Fruit fly (Drosophila melanogaster) whole organism, embryonic: ENCODE measurements around the gene CG2898.

Source experiments
- BEAF-32 ChIP-seq: fragments of 200-800 bp; sonication (Bioruptor generic); optimal IDR thresholded peaks from 3 replicates; lab custom pipeline; 2017; ENCODE audit warnings: missing biosample characterization, missing genetic modification characterization, mild to moderate bottlenecking, moderate library complexity, missing genetic modification reagents
- CG10431 ChIP-seq: fragments of 200-800 bp; sonication (Bioruptor generic); optimal IDR thresholded peaks from 3 replicates; lab custom pipeline; 2018; ENCODE audit warnings: missing biosample characterization, mild to moderate bottlenecking, missing genetic modification characterization
- CG10979 ChIP-seq: fragments of 200-800 bp; sonication (Bioruptor generic); optimal IDR thresholded peaks from 2 replicates; lab custom pipeline; 2018; ENCODE audit warnings: missing biosample characterization, mild to moderate bottlenecking, missing genetic modification characterization, moderate library complexity
- CG11560 ChIP-seq: fragments of 200-800 bp; sonication (Bioruptor generic); IDR thresholded peaks from 3 replicates; pipeline ENCODE4 v1.3.6; 2022; ENCODE audit warnings: missing biosample characterization, missing genetic modification characterization
- CG11696 ChIP-seq: fragments of 200-800 bp; sonication (Bioruptor generic); IDR thresholded peaks from 2 replicates; pipeline ENCODE4 v1.3.6; 2022; ENCODE audit warnings: missing biosample characterization, missing genetic modification characterization
- CG12104 ChIP-seq: fragments of 200-800 bp; sonication (Bioruptor generic); optimal IDR thresholded peaks from 3 replicates; lab custom pipeline; 2016; ENCODE audit warnings: missing biosample characterization, missing genetic modification characterization
- CG14441 ChIP-seq: fragments of 200-800 bp; sonication (Bioruptor generic); IDR thresholded peaks from 2 replicates; pipeline ENCODE4 v1.3.6; 2022; ENCODE audit warnings: missing biosample characterization, missing genetic modification characterization
- CG14860 ChIP-seq: fragments of 200-800 bp; sonication (Bioruptor generic); IDR thresholded peaks from 3 replicates; pipeline ENCODE4 v1.3.6; 2022; ENCODE audit warnings: missing biosample characterization, missing genetic modification characterization; ENCODE audit not compliant: partially characterized antibody
- CG1603 ChIP-seq: fragments of 200-800 bp; sonication (Bioruptor generic); optimal IDR thresholded peaks from 2 replicates; lab custom pipeline; 2019; ENCODE audit warnings: missing biosample characterization, mild to moderate bottlenecking, missing genetic modification characterization, moderate library complexity
- CG2202 ChIP-seq: fragments of 200-800 bp; sonication (Bioruptor generic); optimal IDR thresholded peaks from 2 replicates; lab custom pipeline; 2018; ENCODE audit warnings: missing biosample characterization, mild to moderate bottlenecking, missing genetic modification characterization
- CG30403 ChIP-seq: fragments of 200-800 bp; sonication (Bioruptor generic); optimal IDR thresholded peaks from 3 replicates; lab custom pipeline; 2016; ENCODE audit warnings: missing biosample characterization, missing genetic modification characterization
- CG3163 ChIP-seq: fragments of 200-800 bp; sonication (Bioruptor generic); optimal IDR thresholded peaks from 3 replicates; lab custom pipeline; 2016; ENCODE audit warnings: missing biosample characterization, missing genetic modification characterization
- CG33557 ChIP-seq: fragments of 200-800 bp; sonication (Bioruptor generic); optimal IDR thresholded peaks from 2 replicates; lab custom pipeline; 2019; ENCODE audit warnings: missing biosample characterization, mild to moderate bottlenecking, missing genetic modification characterization, moderate library complexity
- CG34422 ChIP-seq: fragments of 200-800 bp; sonication (Bioruptor generic); IDR thresholded peaks from 3 replicates; pipeline ENCODE4 v1.3.6; 2022; ENCODE audit warnings: missing biosample characterization, missing genetic modification characterization
- CG4617 ChIP-seq: fragments of 200-800 bp; sonication (Bioruptor generic); optimal IDR thresholded peaks from 3 replicates; lab custom pipeline; 2016; ENCODE audit warnings: missing biosample characterization, missing genetic modification characterization, borderline replicate concordance
- CG7963 ChIP-seq: fragments of 200-800 bp; sonication (Bioruptor generic); IDR thresholded peaks from 3 replicates; pipeline ENCODE4 v1.3.6; 2022; ENCODE audit warnings: missing biosample characterization, missing genetic modification characterization; ENCODE audit not compliant: partially characterized antibody
- CG7987 ChIP-seq: fragments of 200-800 bp; sonication (Bioruptor generic); optimal IDR thresholded peaks from 2 replicates; lab custom pipeline; 2018; ENCODE audit warnings: missing biosample characterization, mild to moderate bottlenecking, missing genetic modification characterization, moderate library complexity
- CrebB ChIP-seq: fragments of 200-800 bp; sonication (Bioruptor generic); optimal IDR thresholded peaks from 3 replicates; lab custom pipeline; 2018; ENCODE audit warnings: missing biosample characterization, mild to moderate bottlenecking, missing genetic modification characterization
- Dad ChIP-seq: fragments of 200-800 bp; sonication (Bioruptor generic); optimal IDR thresholded peaks from 3 replicates; lab custom pipeline; 2016; ENCODE audit warnings: missing biosample characterization, missing genetic modification characterization
- Dfd ChIP-seq, 2 experiments: fragments of >200 bp; optimal IDR thresholded peaks; 2 replicates each; lab custom pipeline; 2017; ENCODE audit warnings: missing biosample characterization in 2 of 2, missing genetic modification characterization in 2 of 2
- Dll ChIP-seq: fragments of 200-800 bp; sonication (Bioruptor generic); IDR thresholded peaks from 4 replicates; pipeline ENCODE4 v1.3.6; 2022; ENCODE audit warnings: missing biosample characterization, missing genetic modification characterization; ENCODE audit not compliant: partially characterized antibody
- ERR ChIP-seq: fragments of 200-800 bp; sonication (Bioruptor generic); optimal IDR thresholded peaks from 2 replicates; lab custom pipeline; 2016; ENCODE audit warnings: missing biosample characterization, missing genetic modification characterization
- Fer2 ChIP-seq: fragments of 200-800 bp; sonication (Bioruptor generic); optimal IDR thresholded peaks from 2 replicates; lab custom pipeline; 2018; ENCODE audit warnings: missing biosample characterization, mild to moderate bottlenecking, missing genetic modification characterization, moderate library complexity
- Fer3 ChIP-seq: fragments of 200-800 bp; sonication (Bioruptor generic); optimal IDR thresholded peaks from 2 replicates; lab custom pipeline; 2018; ENCODE audit warnings: missing biosample characterization, mild to moderate bottlenecking, missing genetic modification characterization, moderate library complexity
- HLH3B ChIP-seq: fragments of 200-800 bp; sonication (Bioruptor generic); IDR thresholded peaks from 2 replicates; pipeline ENCODE4 v1.3.6; 2022; ENCODE audit warnings: missing biosample characterization, missing genetic modification characterization
- Lhr ChIP-seq: fragments of 200-800 bp; sonication (Bioruptor generic); optimal IDR thresholded peaks from 3 replicates; lab custom pipeline; 2017; ENCODE audit warnings: mild to moderate bottlenecking, missing biosample characterization, missing genetic modification reagents, missing genetic modification characterization
- Lim3 ChIP-seq: fragments of 200-800 bp; sonication (Bioruptor generic); IDR thresholded peaks from 2 replicates; pipeline ENCODE4 v1.3.6; 2022; ENCODE audit warnings: missing biosample characterization, missing genetic modification characterization
- Neu2 ChIP-seq: fragments of 200-800 bp; sonication (Bioruptor generic); optimal IDR thresholded peaks from 3 replicates; lab custom pipeline; 2016; ENCODE audit warnings: missing biosample characterization, missing genetic modification characterization, borderline replicate concordance
- Opbp ChIP-seq: fragments of 200-800 bp; sonication (Bioruptor generic); IDR thresholded peaks from 3 replicates; pipeline ENCODE4 v1.3.6; 2022; ENCODE audit warnings: missing biosample characterization, missing genetic modification characterization; ENCODE audit not compliant: partially characterized antibody
- Six4 ChIP-seq: fragments of 200-800 bp; sonication (Bioruptor generic); optimal IDR thresholded peaks from 2 replicates; lab custom pipeline; 2016; ENCODE audit warnings: missing biosample characterization, missing genetic modification characterization
- Sox102F ChIP-seq: fragments of 200-800 bp; sonication (Bioruptor generic); optimal IDR thresholded peaks from 2 replicates; lab custom pipeline; 2018; ENCODE audit warnings: missing biosample characterization, mild to moderate bottlenecking, missing genetic modification characterization, moderate library complexity
- Vsx1 ChIP-seq: fragments of 200-800 bp; sonication (Bioruptor generic); optimal IDR thresholded peaks from 2 replicates; lab custom pipeline; 2017; ENCODE audit warnings: missing biosample characterization, mild to moderate bottlenecking, missing genetic modification characterization, missing genetic modification reagents
- az2 ChIP-seq: fragments of 200-800 bp; sonication (Bioruptor generic); optimal IDR thresholded peaks from 3 replicates; lab custom pipeline; 2016; ENCODE audit warnings: missing biosample characterization, missing genetic modification characterization
- bbx ChIP-seq: fragments of 200-800 bp; sonication (Bioruptor generic); IDR thresholded peaks from 2 replicates; pipeline ENCODE4 v1.3.6; 2022; ENCODE audit warnings: missing biosample characterization, missing genetic modification characterization; ENCODE audit not compliant: partially characterized antibody
- bowl ChIP-seq: fragments of 200-800 bp; sonication (Bioruptor generic); IDR thresholded peaks from 2 replicates; pipeline ENCODE4 v1.3.6; 2022; ENCODE audit warnings: missing biosample characterization, missing genetic modification characterization
- cas ChIP-seq: fragments of 200-800 bp; sonication (Bioruptor generic); IDR thresholded peaks from 2 replicates; pipeline ENCODE4 v1.3.6; 2022; ENCODE audit warnings: missing biosample characterization, missing genetic modification characterization
- ci ChIP-seq: fragments of 200-800 bp; sonication (Bioruptor generic); IDR thresholded peaks from 3 replicates; pipeline ENCODE4 v1.3.6; 2022; ENCODE audit warnings: missing biosample characterization, missing genetic modification characterization
- corto ChIP-seq: fragments of 200-800 bp; sonication (Bioruptor generic); optimal IDR thresholded peaks from 2 replicates; lab custom pipeline; 2016; ENCODE audit warnings: missing biosample characterization, mild to moderate bottlenecking, missing genetic modification characterization, moderate library complexity
- dimm ChIP-seq: fragments of 200-800 bp; sonication (Bioruptor generic); IDR thresholded peaks from 2 replicates; pipeline ENCODE4 v1.3.6; 2022; ENCODE audit warnings: missing biosample characterization, missing genetic modification characterization
- hbn ChIP-seq: fragments of 200-800 bp; sonication (Bioruptor generic); IDR thresholded peaks from 2 replicates; pipeline ENCODE4 v1.3.6; 2022; ENCODE audit warnings: missing biosample characterization, missing genetic modification characterization; ENCODE audit not compliant: partially characterized antibody
- lov ChIP-seq, 2 experiments: fragments of 200-800 bp in 1 of 2; fragments of >200 bp in 1 of 2; sonication (Bioruptor generic) in 1 of 2; IDR thresholded peaks in 1 of 2; optimal IDR thresholded peaks in 1 of 2; 2 replicates in 1 of 2; 3 replicates in 1 of 2; pipeline versions ENCODE4 v1.3.6 to Lab custom; 2017 to 2022; ENCODE audit warnings: missing biosample characterization in 1 of 2, missing genetic modification characterization in 1 of 2
- mam ChIP-seq: fragments of 200-800 bp; sonication (Bioruptor generic); optimal IDR thresholded peaks from 3 replicates; lab custom pipeline; 2016; ENCODE audit warnings: missing biosample characterization, missing genetic modification characterization
- nerfin-1 ChIP-seq: fragments of 200-800 bp; sonication (Bioruptor generic); optimal IDR thresholded peaks from 3 replicates; lab custom pipeline; 2019; ENCODE audit warnings: missing biosample characterization, mild to moderate bottlenecking, missing genetic modification characterization, moderate library complexity
- oc ChIP-seq: fragments of 200-800 bp; sonication (Bioruptor generic); optimal IDR thresholded peaks from 2 replicates; lab custom pipeline; 2018; ENCODE audit warnings: missing biosample characterization, mild to moderate bottlenecking, missing genetic modification characterization, moderate library complexity
- onecut ChIP-seq: fragments of 200-800 bp; sonication (Bioruptor generic); IDR thresholded peaks from 2 replicates; pipeline ENCODE4 v1.3.6; 2022; ENCODE audit warnings: missing biosample characterization, missing genetic modification characterization
- psq ChIP-seq: fragments of 200-800 bp; sonication (Bioruptor generic); optimal IDR thresholded peaks from 2 replicates; lab custom pipeline; 2017; ENCODE audit warnings: missing biosample characterization, missing genetic modification characterization
- sens ChIP-seq: fragments of 200-800 bp; sonication (Bioruptor generic); peaks from one replicate; lab custom pipeline; 2016; ENCODE audit warnings: missing biosample characterization, missing genetic modification characterization
- slbo ChIP-seq: fragments of 200-800 bp; sonication (Bioruptor generic); IDR thresholded peaks from 2 replicates; pipeline ENCODE4 v1.3.6; 2022; ENCODE audit warnings: missing biosample characterization, missing genetic modification characterization
- twi ChIP-seq: fragments of 200-800 bp; optimal IDR thresholded peaks from 2 replicates; lab custom pipeline; 2019; ENCODE audit warnings: missing biosample characterization, mild to moderate bottlenecking, missing genetic modification characterization, moderate library complexity
- zf30C ChIP-seq: fragments of 200-800 bp; sonication (Bioruptor generic); optimal IDR thresholded peaks from 3 replicates; lab custom pipeline; 2018; ENCODE audit warnings: missing biosample characterization, mild to moderate bottlenecking, missing genetic modification characterization

The CG2898 gene

dm6 chrX:10384947-10385346 is 9.8 kb downstream of the CG2898 start (continued):
- TF ChIP-seq Vsx1 (GFP tag; lab: Kevin White, UChicago), result no peak
- no peak for TF ChIP-seq slbo (GFP tag; lab: Robert Waterston, UW)
- TF ChIP-seq Sox102F (GFP tag; lab: Kevin White, UChicago), result no peak
- no peak for TF ChIP-seq az2 (GFP tag; lab: Kevin White, UChicago)
- TF ChIP-seq Fer3, result no peak
- no peak for TF ChIP-seq CG10431
- no peak for TF ChIP-seq Fer2
- peak; percentile 75; the same call in 2 of the 3 replicates for TF ChIP-seq Opbp (GFP tag; lab: Robert Waterston, UW)
- no peak for TF ChIP-seq CrebB
- no peak for TF ChIP-seq Lhr
- no peak for TF ChIP-seq corto
- no peak for TF ChIP-seq CG2202
- TF ChIP-seq Neu2, result no peak
- TF ChIP-seq ci (GFP tag; lab: Robert Waterston, UW), result no peak
- TF ChIP-seq CG3163 (GFP tag; lab: Kevin White, UChicago), result no peak
- TF ChIP-seq psq (GFP tag; lab: Kevin White, UChicago), result no peak
- no peak for TF ChIP-seq lov (optimal IDR thresholded peaks at IDR 0.05; lab: Kevin White, UChicago)
- no peak for TF ChIP-seq lov (GFP tag; IDR thresholded peaks at IDR 0.05; lab: Robert Waterston, UW)
- TF ChIP-seq bowl (GFP tag; lab: Robert Waterston, UW), result no peak
- TF ChIP-seq BEAF-32, result peak; percentile 39
- TF ChIP-seq hbn (GFP tag; lab: Robert Waterston, UW), result peak; percentile 53
- TF ChIP-seq ERR (GFP tag; lab: Kevin White, UChicago), result no peak
- no peak for TF ChIP-seq CG14441 (GFP tag; lab: Robert Waterston, UW)
- no peak for TF ChIP-seq oc (tag; lab: Kevin White, UChicago)
- TF ChIP-seq CG7987, result no peak
- no peak for TF ChIP-seq CG33557
- no peak for TF ChIP-seq cas
- TF ChIP-seq HLH3B (GFP tag; lab: Robert Waterston, UW), result no peak
- peak; percentile 35; the same call in 1 of the 3 replicates for TF ChIP-seq CG11560 (tag; lab: Robert Waterston, UW)
- TF ChIP-seq CG14860 (GFP tag; lab: Robert Waterston, UW), result peak; percentile 68
- no peak for TF ChIP-seq Dfd (GFP tag; optimal IDR thresholded peaks at IDR 0.05; lab: Kevin White, UChicago)
- no peak for TF ChIP-seq CG12104 (GFP tag; lab: Kevin White, UChicago)
- TF ChIP-seq CG4617 (GFP tag; lab: Kevin White, UChicago), result no peak
- TF ChIP-seq onecut (GFP tag; lab: Robert Waterston, UW), result no peak
- no peak for TF ChIP-seq CG1603 (tag; lab: Kevin White, UChicago)
- no peak for TF ChIP-seq mam
- no peak for TF ChIP-seq CG11696 (GFP tag; lab: Robert Waterston, UW)
- TF ChIP-seq CG30403 (GFP tag; lab: Kevin White, UChicago), result no peak
- TF ChIP-seq Dll (GFP tag; lab: Robert Waterston, UW), result peak; percentile 71
- no peak for TF ChIP-seq Six4 (GFP tag; lab: Kevin White, UChicago)
- TF ChIP-seq CG10979, result no peak
- no peak for TF ChIP-seq Lim3 (GFP tag; lab: Robert Waterston, UW)
- TF ChIP-seq twi (tag; lab: Kevin White, UChicago), result no peak
- TF ChIP-seq CG34422 (GFP tag; lab: Robert Waterston, UW), result no peak
- TF ChIP-seq bbx (GFP tag; lab: Robert Waterston, UW), result peak; percentile 77
- TF ChIP-seq zf30C (GFP tag; lab: Kevin White, UChicago), result no peak
- no peak for TF ChIP-seq dimm
- no peak for TF ChIP-seq sens (GFP tag; lab: Kevin White, UChicago)
- peak; percentile 62; the same call in 1 of the 3 replicates for TF ChIP-seq CG7963 (GFP tag; lab: Robert Waterston, UW)
- peak; percentile 66 for TF ChIP-seq nerfin-1 (tag; lab: Kevin White, UChicago)
- no peak for TF ChIP-seq Dad (GFP tag; lab: Kevin White, UChicago)
